Worm (Caenorhabditis elegans) whole organism, L2 larva: ENCODE measurements around the gene srsx-17.

Source experiments
- F13H6.1 ChIP-seq: sonication (generic microtip); optimal IDR thresholded peaks from 2 replicates; lab custom pipeline; 2016; ENCODE audit warnings: missing genetic modification characterization, missing compliant biosample characterization
- lin-39 ChIP-seq: fragments of 150-350 bp; optimal IDR thresholded peaks from 2 replicates; lab custom pipeline; 2014; ENCODE audit warnings: missing biosample characterization, missing genetic modification reagents, missing genetic modification characterization
- snpc-4 ChIP-seq: fragments of 150-350 bp; optimal IDR thresholded peaks from 2 replicates; lab custom pipeline; 2014; ENCODE audit warnings: missing biosample characterization, missing genetic modification characterization
- unc-55 ChIP-seq: fragments of 150-350 bp; sonication (generic microtip); optimal IDR thresholded peaks from 3 replicates; lab custom pipeline; 2014; ENCODE audit warnings: missing biosample characterization, missing genetic modification reagents, missing genetic modification characterization
- ztf-1 ChIP-seq: fragments of 200-800 bp; sonication (Bioruptor generic); conservative IDR thresholded peaks from 2 replicates; pipeline ENCODE4 v1.3.6; 2022; ENCODE audit warnings: missing genetic modification characterization, missing compliant biosample characterization

DNA sequence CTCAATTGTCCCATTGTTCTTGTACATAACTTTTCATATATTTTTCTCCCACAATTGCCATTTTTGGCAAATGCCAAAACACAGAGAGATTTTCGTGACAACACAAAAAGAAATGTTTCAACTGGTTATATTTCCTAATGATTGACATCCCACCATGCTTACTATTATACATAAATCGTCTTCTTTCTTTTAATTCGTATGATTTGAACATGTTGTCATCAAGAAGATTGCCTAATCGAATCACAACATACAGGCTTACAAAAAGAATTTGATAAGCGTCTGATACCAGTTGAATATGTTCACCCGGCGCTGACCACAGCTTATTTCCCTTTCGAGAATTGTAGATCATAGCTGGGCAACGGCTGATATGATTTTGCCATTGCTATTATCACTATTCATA lies 32.4 kb upstream of the srsx-17 start, which contains the start of gene grd-9:
- no peak for TF ChIP-seq F13H6.1
- TF ChIP-seq ztf-1 (GFP tag; lab: Robert Waterston, UW), result no peak
- no peak for TF ChIP-seq unc-55 (GFP tag; lab: Kevin White, UChicago)
- TF ChIP-seq snpc-4 (tag; lab: Kevin White, UChicago), result no peak
- TF ChIP-seq lin-39 (tag; lab: Kevin White, UChicago), result no peak
